Worm (Caenorhabditis elegans) whole organism, L2 larva: Measurements from ENCODE around the gene srg-64.

Experiments
- ZK546.5 ChIP-seq: sonication (generic microtip); optimal IDR thresholded peaks from 2 replicates; lab custom pipeline; 2017; ENCODE audit warnings: missing biosample characterization, missing genetic modification characterization
- skn-1 ChIP-seq: sonication (generic microtip); optimal IDR thresholded peaks from 2 replicates; lab custom pipeline; 2017; ENCODE audit warnings: missing biosample characterization, missing genetic modification characterization
- snpc-4 ChIP-seq: fragments of 150-350 bp; optimal IDR thresholded peaks from 2 replicates; lab custom pipeline; 2014; ENCODE audit warnings: missing biosample characterization, missing genetic modification characterization

- TF ChIP-seq snpc-4 (tag; lab: Kevin White, UChicago): no peak
- no peak for TF ChIP-seq ZK546.5
- TF ChIP-seq skn-1 (tag; lab: Kevin White, UChicago): no peak
Observed at ce11 chrX:15740526-15740925, at the start of gene srg-64.
